Fruit fly (Drosophila melanogaster) whole organism, embryonic: ENCODE data around the gene CG16717.

Experiments
- ATbp ChIP-seq: fragments of 200-800 bp; sonication (Bioruptor generic); optimal IDR thresholded peaks from 2 replicates; lab custom pipeline; 2017; ENCODE audit warnings: missing biosample characterization, mild to moderate bottlenecking, missing genetic modification characterization, missing genetic modification reagents
- Adf1 ChIP-seq: fragments of 200-800 bp; sonication (Bioruptor generic); IDR thresholded peaks from 2 replicates; pipeline ENCODE4 v1.3.6; 2022; ENCODE audit warnings: missing biosample characterization, missing genetic modification characterization
- Bgb ChIP-seq: fragments of 200-800 bp; sonication (Bioruptor generic); IDR thresholded peaks from 2 replicates; pipeline ENCODE4 v1.3.6; 2022; ENCODE audit warnings: missing biosample characterization, missing genetic modification characterization; ENCODE audit not compliant: partially characterized antibody
- CG11504 ChIP-seq: fragments of 200-800 bp; sonication (Bioruptor generic); optimal IDR thresholded peaks from 3 replicates; lab custom pipeline; 2019; ENCODE audit warnings: missing biosample characterization, mild to moderate bottlenecking, missing genetic modification characterization, moderate library complexity
- CG11695 ChIP-seq: fragments of 200-800 bp; sonication (Bioruptor generic); IDR thresholded peaks from 3 replicates; pipeline ENCODE4 v1.3.6; 2022; ENCODE audit warnings: missing biosample characterization, missing genetic modification characterization
- CG12236 ChIP-seq: fragments of 200-800 bp; sonication (Bioruptor generic); optimal IDR thresholded peaks from 2 replicates; lab custom pipeline; 2016; ENCODE audit warnings: missing biosample characterization, missing genetic modification characterization
- CG12744 ChIP-seq: fragments of 200-800 bp; sonication (Bioruptor generic); optimal IDR thresholded peaks from 2 replicates; lab custom pipeline; 2016; ENCODE audit warnings: missing biosample characterization, missing genetic modification characterization
- CG1603 ChIP-seq: fragments of 200-800 bp; sonication (Bioruptor generic); optimal IDR thresholded peaks from 2 replicates; lab custom pipeline; 2019; ENCODE audit warnings: missing biosample characterization, mild to moderate bottlenecking, missing genetic modification characterization, moderate library complexity
- CG17186 ChIP-seq: fragments of 200-800 bp; sonication (Bioruptor generic); optimal IDR thresholded peaks from 3 replicates; lab custom pipeline; 2017; ENCODE audit warnings: missing biosample characterization, missing genetic modification reagents, missing genetic modification characterization
- CG17385 ChIP-seq: fragments of 200-800 bp; sonication (Bioruptor generic); optimal IDR thresholded peaks from 3 replicates; lab custom pipeline; 2018; ENCODE audit warnings: missing biosample characterization, mild to moderate bottlenecking, missing genetic modification characterization
- CG1792 ChIP-seq: fragments of 200-800 bp; sonication (Bioruptor generic); optimal IDR thresholded peaks from 2 replicates; lab custom pipeline; 2016; ENCODE audit warnings: missing biosample characterization, missing genetic modification characterization
- CG18599 ChIP-seq: fragments of 200-800 bp; sonication (Bioruptor generic); optimal IDR thresholded peaks from 3 replicates; lab custom pipeline; 2017; ENCODE audit warnings: missing biosample characterization, missing genetic modification characterization, mild to moderate bottlenecking, moderate library complexity, missing genetic modification reagents
- CG18619 ChIP-seq: fragments of 200-800 bp; sonication (Bioruptor generic); optimal IDR thresholded peaks from 3 replicates; lab custom pipeline; 2017; ENCODE audit warnings: missing biosample characterization, mild to moderate bottlenecking, missing genetic modification characterization
- CG2116 ChIP-seq: fragments of 200-800 bp; sonication (Bioruptor generic); optimal IDR thresholded peaks from 3 replicates; lab custom pipeline; 2018; ENCODE audit warnings: missing biosample characterization, mild to moderate bottlenecking, missing genetic modification characterization
- CG2889 ChIP-seq: fragments of 200-800 bp; sonication (Bioruptor generic); IDR thresholded peaks from 3 replicates; pipeline ENCODE4 v1.3.6; 2022; ENCODE audit warnings: missing biosample characterization, missing genetic modification characterization
- CG3726 ChIP-seq: fragments of 200-800 bp; sonication (Bioruptor generic); IDR thresholded peaks from 3 replicates; pipeline ENCODE4, ENCODE4 v1.3.6; 2022; ENCODE audit warnings: missing biosample characterization, missing genetic modification characterization
- CG4282 ChIP-seq: fragments of 200-800 bp; sonication (Bioruptor generic); optimal IDR thresholded peaks from 2 replicates; lab custom pipeline; 2016; ENCODE audit warnings: missing biosample characterization, missing genetic modification characterization
- CG6683 ChIP-seq: fragments of 200-800 bp; sonication (Bioruptor generic); optimal IDR thresholded peaks from 2 replicates; lab custom pipeline; 2017; ENCODE audit warnings: missing biosample characterization, mild to moderate bottlenecking, missing genetic modification characterization, missing genetic modification reagents
- CG7745 ChIP-seq: fragments of 200-800 bp; sonication (Bioruptor generic); optimal IDR thresholded peaks from 2 replicates; lab custom pipeline; 2018; ENCODE audit warnings: missing biosample characterization, mild to moderate bottlenecking, missing genetic modification characterization, moderate library complexity
- CG8089 ChIP-seq: fragments of 200-800 bp; sonication (Bioruptor generic); optimal IDR thresholded peaks from 3 replicates; lab custom pipeline; 2016; ENCODE audit warnings: missing biosample characterization, missing genetic modification characterization
- CG9437 ChIP-seq: fragments of 200-800 bp; sonication (Bioruptor generic); optimal IDR thresholded peaks from 2 replicates; lab custom pipeline; 2018; ENCODE audit warnings: missing biosample characterization, mild to moderate bottlenecking, missing genetic modification characterization
- Dfd ChIP-seq, 2 experiments: fragments of >200 bp; optimal IDR thresholded peaks; 2 replicates each; lab custom pipeline; 2017; ENCODE audit warnings: missing biosample characterization in 2 of 2, missing genetic modification characterization in 2 of 2
- Fer3 ChIP-seq: fragments of 200-800 bp; sonication (Bioruptor generic); optimal IDR thresholded peaks from 2 replicates; lab custom pipeline; 2018; ENCODE audit warnings: missing biosample characterization, mild to moderate bottlenecking, missing genetic modification characterization, moderate library complexity
- H15 ChIP-seq: fragments of 200-800 bp; sonication (Bioruptor generic); IDR thresholded peaks from 3 replicates; pipeline ENCODE4 v1.3.6; 2022; ENCODE audit warnings: missing biosample characterization, missing genetic modification characterization
- HLH4C ChIP-seq: fragments of 200-800 bp; sonication (Bioruptor generic); IDR thresholded peaks from 3 replicates; pipeline ENCODE4 v1.3.6; 2022; ENCODE audit warnings: missing biosample characterization, missing genetic modification characterization; ENCODE audit not compliant: partially characterized antibody
- HmgD ChIP-seq: fragments of 200-800 bp; sonication (Bioruptor generic); optimal IDR thresholded peaks from 3 replicates; lab custom pipeline; 2016; ENCODE audit warnings: missing biosample characterization, missing genetic modification characterization
- Med ChIP-seq: fragments of 200-800 bp; sonication (Bioruptor generic); peaks from one replicate; lab custom pipeline; 2016; ENCODE audit warnings: missing biosample characterization, missing genetic modification characterization, mild to moderate bottlenecking, inconsistent platforms, moderate library complexity
- Scr ChIP-seq: fragments of 200-800 bp; sonication (Bioruptor generic); IDR thresholded peaks from 2 replicates; pipeline ENCODE4 v1.3.6; 2022; ENCODE audit warnings: missing biosample characterization, missing genetic modification characterization; ENCODE audit not compliant: partially characterized antibody
- Ssrp ChIP-seq: fragments of 200-800 bp; sonication (Bioruptor generic); optimal IDR thresholded peaks from 2 replicates; lab custom pipeline; 2018; ENCODE audit warnings: missing biosample characterization, mild to moderate bottlenecking, missing genetic modification characterization, moderate library complexity
- Xbp1 ChIP-seq: fragments of 200-800 bp; sonication (Bioruptor generic); optimal IDR thresholded peaks from 3 replicates; lab custom pipeline; 2016; ENCODE audit warnings: missing biosample characterization, mild to moderate bottlenecking, missing genetic modification characterization
- ac ChIP-seq: fragments of 200-800 bp; sonication (Bioruptor generic); optimal IDR thresholded peaks from 3 replicates; lab custom pipeline; 2017; ENCODE audit warnings: missing biosample characterization, mild to moderate bottlenecking, missing genetic modification characterization
- bowl ChIP-seq: fragments of 200-800 bp; sonication (Bioruptor generic); IDR thresholded peaks from 2 replicates; pipeline ENCODE4 v1.3.6; 2022; ENCODE audit warnings: missing biosample characterization, missing genetic modification characterization
- bsh ChIP-seq, 2 experiments: fragments of 200-800 bp; sonication (Bioruptor generic); optimal IDR thresholded peaks; 2 replicates each; lab custom pipeline; 2017 to 2018; ENCODE audit warnings: mild to moderate bottlenecking in 2 of 2, missing biosample characterization in 2 of 2, missing genetic modification characterization in 2 of 2, moderate library complexity in 1 of 2
- cato ChIP-seq: fragments of 200-800 bp; sonication (Bioruptor generic); optimal IDR thresholded peaks from 2 replicates; lab custom pipeline; 2016; ENCODE audit warnings: missing biosample characterization, missing genetic modification characterization, borderline replicate concordance
- chm ChIP-seq: fragments of 200-800 bp; sonication (Bioruptor generic); IDR thresholded peaks from 2 replicates; pipeline ENCODE4 v1.3.6; 2022; ENCODE audit warnings: missing biosample characterization, missing genetic modification characterization
- ci ChIP-seq: fragments of 200-800 bp; sonication (Bioruptor generic); IDR thresholded peaks from 3 replicates; pipeline ENCODE4 v1.3.6; 2022; ENCODE audit warnings: missing biosample characterization, missing genetic modification characterization
- esg ChIP-seq: fragments of 200-800 bp; sonication (Bioruptor generic); conservative IDR thresholded peaks from 2 replicates; pipeline ENCODE4 v1.3.6; 2022; ENCODE audit warnings: missing biosample characterization, missing genetic modification characterization
- eyg ChIP-seq: fragments of 200-800 bp; sonication (Bioruptor generic); optimal IDR thresholded peaks from 3 replicates; lab custom pipeline; 2016; ENCODE audit warnings: missing biosample characterization, missing genetic modification characterization
- gcm ChIP-seq: fragments of 200-800 bp; sonication (Bioruptor generic); optimal IDR thresholded peaks from 2 replicates; lab custom pipeline; 2019; ENCODE audit warnings: missing biosample characterization, mild to moderate bottlenecking, missing genetic modification characterization, moderate library complexity
- hbn ChIP-seq: fragments of 200-800 bp; sonication (Bioruptor generic); IDR thresholded peaks from 2 replicates; pipeline ENCODE4 v1.3.6; 2022; ENCODE audit warnings: missing biosample characterization, missing genetic modification characterization; ENCODE audit not compliant: partially characterized antibody
- jing ChIP-seq: fragments of 200-800 bp; sonication (Bioruptor generic); optimal IDR thresholded peaks from 2 replicates; lab custom pipeline; 2018; ENCODE audit warnings: missing biosample characterization, mild to moderate bottlenecking, missing genetic modification characterization
- kay ChIP-seq: fragments of 200-800 bp; sonication (Bioruptor generic); optimal IDR thresholded peaks from 2 replicates; lab custom pipeline; 2016; ENCODE audit warnings: missing biosample characterization, missing genetic modification characterization
- lmd ChIP-seq: fragments of 200-800 bp; sonication (Bioruptor generic); IDR thresholded peaks from 2 replicates; pipeline ENCODE4 v1.3.6; 2022; ENCODE audit warnings: missing biosample characterization, missing genetic modification characterization
- luna ChIP-seq: fragments of 200-800 bp; sonication (Bioruptor generic); optimal IDR thresholded peaks from 2 replicates; lab custom pipeline; 2016; ENCODE audit warnings: missing biosample characterization, missing genetic modification characterization
- p53 ChIP-seq: fragments of 200-800 bp; sonication (Bioruptor generic); optimal IDR thresholded peaks from 2 replicates; lab custom pipeline; 2016; ENCODE audit warnings: missing biosample characterization, missing genetic modification characterization
- pb ChIP-seq: fragments of 200-800 bp; sonication (Bioruptor generic); optimal IDR thresholded peaks from 3 replicates; lab custom pipeline; 2016; ENCODE audit warnings: missing biosample characterization, missing genetic modification characterization
- ro ChIP-seq: fragments of 200-800 bp; sonication (Bioruptor generic); IDR thresholded peaks from 2 replicates; pipeline ENCODE4 v1.3.6; 2022; ENCODE audit warnings: missing biosample characterization, missing genetic modification characterization
- schlank ChIP-seq: fragments of 200-800 bp; sonication (Bioruptor generic); optimal IDR thresholded peaks from 2 replicates; lab custom pipeline; 2018; ENCODE audit warnings: missing biosample characterization, mild to moderate bottlenecking, missing genetic modification characterization
- sens ChIP-seq: fragments of 200-800 bp; sonication (Bioruptor generic); peaks from one replicate; lab custom pipeline; 2016; ENCODE audit warnings: missing biosample characterization, missing genetic modification characterization
- slou ChIP-seq: fragments of 200-800 bp; sonication (Bioruptor generic); optimal IDR thresholded peaks from 3 replicates; lab custom pipeline; 2016; ENCODE audit warnings: missing biosample characterization, missing genetic modification characterization
- slp2 ChIP-seq: fragments of 200-800 bp; sonication (Bioruptor generic); optimal IDR thresholded peaks from 2 replicates; lab custom pipeline; 2016; ENCODE audit warnings: missing biosample characterization, missing genetic modification characterization

Gene CG16717

dm6 chr3L:9723108-9723507 lies 44.1 kb downstream of the CG16717 start, which contains the start of the genes nbs and defl (continued):
- TF ChIP-seq jing (GFP tag; lab: Kevin White, UChicago) (no peak), Dfd (GFP tag; optimal IDR thresholded peaks at IDR 0.05; lab: Kevin White, UChicago) (no peak), HLH4C (GFP tag; lab: Robert Waterston, UW) (no peak), CG11504 (tag; lab: Kevin White, UChicago) (no peak), eyg (no peak), hbn (GFP tag; lab: Robert Waterston, UW) (no peak), esg (GFP tag; lab: Robert Waterston, UW) (peak; percentile 54), CG2116 (GFP tag; lab: Kevin White, UChicago) (peak; percentile 7), ro (GFP tag; lab: Robert Waterston, UW) (no peak), luna (peak; percentile 43), schlank (tag; lab: Kevin White, UChicago) (no peak), slp2 (GFP tag; lab: Kevin White, UChicago) (peak; percentile 61), ATbp (GFP tag; lab: Kevin White, UChicago) (no peak), Fer3 (tag; lab: Kevin White, UChicago) (peak; percentile 66), lmd (peak; percentile 83), CG9437 (GFP tag; lab: Kevin White, UChicago) (peak; percentile 38), Adf1 (GFP tag; lab: Robert Waterston, UW) (no peak), CG7745 (no peak), CG8089 (GFP tag; lab: Kevin White, UChicago) (peak; percentile 41), CG12744 (GFP tag; lab: Kevin White, UChicago) (peak; percentile 34), CG1792 (GFP tag; lab: Kevin White, UChicago) (peak; percentile 7), ac (GFP tag; lab: Kevin White, UChicago) (no peak), chm (GFP tag; lab: Robert Waterston, UW) (no peak), pb (GFP tag; lab: Kevin White, UChicago) (no peak), CG17186 (GFP tag; lab: Kevin White, UChicago) (no peak), CG2889 (peak; percentile 54; the same call in 2 of the 3 replicates), cato (GFP tag; lab: Kevin White, UChicago) (peak; percentile 47), p53 (GFP tag; lab: Kevin White, UChicago) (no peak), slou (GFP tag; lab: Kevin White, UChicago) (peak; percentile 67), CG18619 (GFP tag; lab: Kevin White, UChicago) (no peak), bowl (no peak), Xbp1 (GFP tag; lab: Kevin White, UChicago) (peak; percentile 82), CG12236 (GFP tag; lab: Kevin White, UChicago) (no peak), CG17385 (GFP tag; lab: Kevin White, UChicago) (peak; percentile 94), CG18599 (GFP tag; lab: Kevin White, UChicago) (no peak), Med (peak; percentile 93), Bgb (peak; percentile 12; the same call in 1 of the 2 replicates), sens (GFP tag; lab: Kevin White, UChicago) (peak; percentile 95), CG11695 (GFP tag; lab: Robert Waterston, UW) (peak; percentile 62; the same call in 2 of the 3 replicates), CG1603 (no peak), CG6683 (no peak), H15 (GFP tag; lab: Robert Waterston, UW) (peak; percentile 44; the same call in 1 of the 3 replicates), CG4282 (GFP tag; lab: Kevin White, UChicago) (no peak), Ssrp (tag; lab: Kevin White, UChicago) (peak; percentile 59), CG3726 (GFP tag; lab: Robert Waterston, UW) (peak; percentile 13; the same call in 1 of the 3 replicates), bsh (GFP tag; optimal IDR thresholded peaks at IDR 0.05; lab: Kevin White, UChicago) (peak in 1 of 2 experiments; percentile 43), ci (GFP tag; lab: Robert Waterston, UW) (no peak), gcm (GFP tag; lab: Kevin White, UChicago) (no peak), kay (GFP tag; lab: Kevin White, UChicago) (peak; percentile 35), HmgD (GFP tag; lab: Kevin White, UChicago) (peak; percentile 37), Scr (GFP tag; lab: Robert Waterston, UW) (peak; percentile 65)
